Worm (Caenorhabditis elegans): ENCODE measurements around the gene C08B6.2.

Gene C08B6.2

ce11 chrV:10104785-10105310 is 664 bp upstream of the C08B6.2 start, which contains the start of gene ugt-17:
Gene ugt-17 (minus strand): TSS chrV:10104964.
- no peak for TF ChIP-seq ztf-11 (tag; optimal IDR thresholded peaks at IDR 0.05)
- TF ChIP-seq crh-2 (tag; optimal IDR thresholded peaks at IDR 0.05) = peak; percentile 10
- TF ChIP-seq fos-1 (tag; optimal IDR thresholded peaks at IDR 0.05) = peak; percentile 67
- peak; percentile 54 for TF ChIP-seq sma-9 (GFP tag; optimal IDR thresholded peaks at IDR 0.05)
- TF ChIP-seq sma-9 (tag; optimal IDR thresholded peaks at IDR 0.05) = no peak

- no peak for TF ChIP-seq ztf-4 (tag; optimal IDR thresholded peaks at IDR 0.05)
- TF ChIP-seq sma-9 (GFP tag; optimal IDR thresholded peaks at IDR 0.05) = no peak
- no peak for TF ChIP-seq sma-9 (tag; optimal IDR thresholded peaks at IDR 0.05)
- TF ChIP-seq F13H6.1 (tag; optimal IDR thresholded peaks at IDR 0.05) = no peak
Measured at ce11 chrV:10107309-10107708, 1.8 kb downstream of the C08B6.2 start, which contains the start of gene C08B6.11. Gene C08B6.11 (plus strand): TSS chrV:10107609.

ce11 chrV:10111129-10111528 is 5.6 kb downstream of the C08B6.2 start:
- TF ChIP-seq fos-1 (tag; optimal IDR thresholded peaks at IDR 0.05) (peak; percentile 24), snpc-4 (tag; optimal IDR thresholded peaks at IDR 0.05) (no peak)

- no peak for TF ChIP-seq nhr-129 (tag; optimal IDR thresholded peaks at IDR 0.05)
- TF ChIP-seq lin-11 (tag; optimal IDR thresholded peaks at IDR 0.05) = no peak
- no peak for TF ChIP-seq nhr-6 (tag; optimal IDR thresholded peaks at IDR 0.05)
- no peak for TF ChIP-seq skn-1 (tag; optimal IDR thresholded peaks at IDR 0.05)
- no peak for TF ChIP-seq sem-4 (tag; optimal IDR thresholded peaks at IDR 0.05)
- TF ChIP-seq Y55F3AM.14 (GFP tag; optimal IDR thresholded peaks at IDR 0.05) = no peak
- TF ChIP-seq nhr-12 (tag; optimal IDR thresholded peaks at IDR 0.05) = no peak
- TF ChIP-seq blmp-1 (tag; optimal IDR thresholded peaks at IDR 0.05; ENCODE audit: insufficient read depth) = no peak
- no peak for TF ChIP-seq dmd-4 (tag; optimal IDR thresholded peaks at IDR 0.05)
- TF ChIP-seq C34F6.9 (tag; optimal IDR thresholded peaks at IDR 0.05) = no peak
- no peak for TF ChIP-seq ztf-11 (tag; optimal IDR thresholded peaks at IDR 0.05)
- TF ChIP-seq mbf-1 (tag; optimal IDR thresholded peaks at IDR 0.05) = no peak
- TF ChIP-seq sma-9 (GFP tag; optimal IDR thresholded peaks at IDR 0.05) = no peak
- no peak for TF ChIP-seq sma-9 (tag; optimal IDR thresholded peaks at IDR 0.05)
- TF ChIP-seq alr-1 (tag; optimal IDR thresholded peaks at IDR 0.05) = no peak
- TF ChIP-seq nhr-77 (tag; optimal IDR thresholded peaks at IDR 0.05) = no peak
- TF ChIP-seq ZK546.5 (tag; optimal IDR thresholded peaks at IDR 0.05) = no peak
- TF ChIP-seq lin-13 (GFP tag; optimal IDR thresholded peaks at IDR 0.05) = no peak
- TF ChIP-seq elt-1 (tag; optimal IDR thresholded peaks at IDR 0.05) = no peak
Measured at ce11 chrV:10112187-10112586, 6.7 kb downstream of the C08B6.2 start, which contains the start of gene C08B6.3. Gene C08B6.3 (minus strand): TSS chrV:10112287.

- no peak for TF ChIP-seq elt-1 (tag; optimal IDR thresholded peaks at IDR 0.05)
- TF ChIP-seq lin-11 (tag; optimal IDR thresholded peaks at IDR 0.05) = no peak
- no peak for TF ChIP-seq nhr-25 (tag; optimal IDR thresholded peaks at IDR 0.05)
- no peak for TF ChIP-seq sma-9 (GFP tag; optimal IDR thresholded peaks at IDR 0.05)
- TF ChIP-seq sma-9 (tag; optimal IDR thresholded peaks at IDR 0.05) = no peak
- no peak for TF ChIP-seq gmeb-1 (tag; optimal IDR thresholded peaks at IDR 0.05)
- TF ChIP-seq peb-1 (tag; optimal IDR thresholded peaks at IDR 0.05) = no peak
- no peak for TF ChIP-seq lsy-2 (tag; optimal IDR thresholded peaks at IDR 0.05)
- no peak for TF ChIP-seq fos-1 (tag; optimal IDR thresholded peaks at IDR 0.05)
- no peak for TF ChIP-seq alr-1 (tag; optimal IDR thresholded peaks at IDR 0.05)
- no peak for TF ChIP-seq mab-5 (tag; optimal IDR thresholded peaks at IDR 0.05)
- no peak for TF ChIP-seq C34F6.9 (tag; optimal IDR thresholded peaks at IDR 0.05)
- TF ChIP-seq sma-3 (GFP tag; optimal IDR thresholded peaks at IDR 0.05) = no peak
- TF ChIP-seq ceh-82 (tag; optimal IDR thresholded peaks at IDR 0.05) = no peak
- TF ChIP-seq Y55F3AM.14 (GFP tag; optimal IDR thresholded peaks at IDR 0.05) = no peak
- no peak for TF ChIP-seq F13H6.1 (tag; optimal IDR thresholded peaks at IDR 0.05)
- no peak for TF ChIP-seq unc-55 (GFP tag; optimal IDR thresholded peaks at IDR 0.05)
- no peak for TF ChIP-seq nhr-237 (tag; optimal IDR thresholded peaks at IDR 0.05)
- no peak for TF ChIP-seq unc-62 (GFP tag; optimal IDR thresholded peaks at IDR 0.05)
- no peak for TF ChIP-seq blmp-1 (tag; optimal IDR thresholded peaks at IDR 0.05; ENCODE audit: insufficient read depth)
Measured at ce11 chrV:10114329-10114728, 8.8 kb downstream of the C08B6.2 start, which contains the start of gene cht-5. Gene cht-5 (plus strand): TSS chrV:10114629.

All from whole organism, L2 larva.